Worm (Caenorhabditis elegans) whole organism, L1 larva: Measurements from ENCODE around the gene rsu-1.

Experiments used
- elt-2 ChIP-seq: sonication (generic microtip); optimal IDR thresholded peaks from 2 replicates; lab custom pipeline; 2016; ENCODE audit warnings: missing genetic modification characterization, mild to moderate bottlenecking, inconsistent platforms, missing compliant biosample characterization, missing genetic modification reagents
- fkh-10 ChIP-seq: sonication (generic microtip); optimal IDR thresholded peaks from 2 replicates; lab custom pipeline; 2017; ENCODE audit warnings: missing biosample characterization, missing genetic modification reagents, missing genetic modification characterization
- jun-1 ChIP-seq: fragments of 150-350 bp; optimal IDR thresholded peaks from 2 replicates; lab custom pipeline; 2014; ENCODE audit warnings: missing biosample characterization, missing genetic modification reagents, missing genetic modification characterization
- sptf-1 ChIP-seq: fragments of 150-350 bp; optimal IDR thresholded peaks from 2 replicates; lab custom pipeline; 2014; ENCODE audit warnings: missing biosample characterization, missing genetic modification characterization

- TF ChIP-seq sptf-1 (tag; lab: Kevin White, UChicago) (no peak), jun-1 (tag; lab: Kevin White, UChicago) (no peak), elt-2 (no peak), fkh-10 (GFP tag; lab: Kevin White, UChicago) (no peak)
These were observed 40.0 kb downstream of the rsu-1 start for ce11 chrIII:3511808-3512207.
